Worm (Caenorhabditis elegans) whole organism, L4 larva: Measurements from ENCODE around the gene fbxb-111.

Experiments
- egl-27 ChIP-seq: sonication (generic microtip); optimal IDR thresholded peaks from 3 replicates; lab custom pipeline; 2017; ENCODE audit warnings: missing biosample characterization, missing genetic modification reagents, missing genetic modification characterization
- lin-13 ChIP-seq: fragments of 150-350 bp; optimal IDR thresholded peaks from 2 replicates; lab custom pipeline; 2014; ENCODE audit warnings: missing biosample characterization, missing genetic modification reagents, missing genetic modification characterization
- lin-39 ChIP-seq: fragments of 150-350 bp; optimal IDR thresholded peaks from 2 replicates; lab custom pipeline; 2014; ENCODE audit warnings: missing biosample characterization, missing genetic modification reagents, missing genetic modification characterization
- lsy-2 ChIP-seq, 2 experiments: fragments of 150-350 bp in 1 of 2; sonication (generic microtip) in 1 of 2; optimal IDR thresholded peaks; 2 replicates each; lab custom pipeline; 2014 to 2017; ENCODE audit warnings: missing biosample characterization in 2 of 2, missing genetic modification characterization in 2 of 2
- mep-1 ChIP-seq: fragments of 150-350 bp; sonication (generic microtip); optimal IDR thresholded peaks from 3 replicates; lab custom pipeline; 2014; ENCODE audit warnings: missing biosample characterization, missing genetic modification characterization
- nhr-237 ChIP-seq: sonication (generic microtip); optimal IDR thresholded peaks from 2 replicates; lab custom pipeline; 2017; ENCODE audit warnings: missing biosample characterization, missing genetic modification characterization
- nhr-25 ChIP-seq: sonication (generic microtip); optimal IDR thresholded peaks from 2 replicates; lab custom pipeline; 2017; ENCODE audit warnings: missing genetic modification characterization, mild to moderate bottlenecking, missing compliant biosample characterization, antibody characterized with exemption, moderate library complexity, borderline replicate concordance; ENCODE audit not compliant: insufficient read depth
- sdz-12 ChIP-seq: fragments of 200-800 bp; sonication (Bioruptor generic); optimal IDR thresholded peaks from 2 replicates; lab custom pipeline; 2018; ENCODE audit warnings: mild to moderate bottlenecking, missing genetic modification characterization, missing compliant biosample characterization
- unc-62 ChIP-seq, 3 experiments: fragments of 150-350 bp in 1 of 3; sonication (generic microtip); optimal IDR thresholded peaks in 2 of 3; peaks in 1 of 3; 1 replicate in 1 of 3; 2 replicates in 2 of 3; lab custom pipeline; 2014 to 2017; ENCODE audit warnings: missing biosample characterization in 3 of 3, missing genetic modification characterization in 3 of 3, missing genetic modification reagents in 3 of 3, missing genotype in 1 of 3
- ztf-11 ChIP-seq: fragments of 150-350 bp; optimal IDR thresholded peaks from 2 replicates; lab custom pipeline; 2014; ENCODE audit warnings: missing biosample characterization, missing genetic modification characterization

DNA sequence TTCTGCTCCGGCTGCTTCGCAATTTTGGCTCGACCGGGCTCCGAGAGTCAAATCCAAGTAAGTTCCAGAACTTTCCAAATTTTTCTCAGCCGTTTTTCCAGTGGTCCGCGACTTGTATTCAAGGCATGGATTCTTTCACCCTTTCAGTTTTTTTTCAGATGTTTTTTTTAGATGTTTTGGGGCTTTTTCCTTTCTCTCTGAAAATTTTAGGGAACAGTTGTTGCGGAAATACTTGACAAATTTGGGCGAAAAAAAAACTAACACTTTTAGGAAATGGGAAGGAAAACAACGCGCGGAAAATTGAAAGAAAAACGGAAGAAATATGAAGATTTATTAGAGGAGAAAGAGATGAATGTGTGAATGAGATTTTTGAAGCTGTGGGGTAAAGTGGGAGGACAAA lies 49.2 kb downstream of the fbxb-111 start, which contains the start of the genes T05A8.11 and nep-2:
- TF ChIP-seq egl-27 (tag; lab: Kevin White, UChicago) (no peak), lin-39 (no peak), lin-13 (GFP tag; lab: Kevin White, UChicago) (no peak), nhr-237 (tag; lab: Kevin White, UChicago) (no peak), sdz-12 (GFP tag; lab: Kevin White, UChicago) (no peak), unc-62 (GFP tag; optimal IDR thresholded peaks at IDR 0.05 in 1 of 2; lab: Kevin White, UChicago) (no peak), unc-62 (tag; optimal IDR thresholded peaks at IDR 0.05; lab: Kevin White, UChicago) (no peak), ztf-11 (tag; lab: Kevin White, UChicago) (no peak), mep-1 (tag; lab: Kevin White, UChicago) (no peak), lsy-2 (tag; optimal IDR thresholded peaks at IDR 0.05; lab: Kevin White, UChicago) (no peak), nhr-25 (tag; lab: Kevin White, UChicago) (no peak)
